Fruit fly (Drosophila melanogaster) whole organism, embryonic: ENCODE results near the gene egh.
A peak's percentile ranks its signal among the peaks of the same experiment; 100 is the strongest.

Experiments
- Aef1 ChIP-seq: fragments of 200-800 bp; sonication (Bioruptor generic); IDR thresholded peaks from 3 replicates; pipeline ENCODE4 v1.3.6; 2022; ENCODE audit warnings: missing biosample characterization, missing genetic modification characterization
- CG10431 ChIP-seq: fragments of 200-800 bp; sonication (Bioruptor generic); optimal IDR thresholded peaks from 3 replicates; lab custom pipeline; 2018; ENCODE audit warnings: missing biosample characterization, mild to moderate bottlenecking, missing genetic modification characterization
- CG10543 ChIP-seq: fragments of 200-800 bp; sonication (Bioruptor generic); optimal IDR thresholded peaks from 3 replicates; lab custom pipeline; 2017; ENCODE audit warnings: missing biosample characterization, mild to moderate bottlenecking, missing genetic modification characterization, moderate library complexity
- CG12219 ChIP-seq: fragments of 200-800 bp; sonication (Bioruptor generic); optimal IDR thresholded peaks from 3 replicates; lab custom pipeline; 2018; ENCODE audit warnings: missing biosample characterization, mild to moderate bottlenecking, missing genetic modification characterization
- CG12236 ChIP-seq: fragments of 200-800 bp; sonication (Bioruptor generic); optimal IDR thresholded peaks from 2 replicates; lab custom pipeline; 2016; ENCODE audit warnings: missing biosample characterization, missing genetic modification characterization
- CG1233 ChIP-seq: fragments of 200-800 bp; sonication (Bioruptor generic); optimal IDR thresholded peaks from 4 replicates; lab custom pipeline; 2018; ENCODE audit warnings: missing biosample characterization, mild to moderate bottlenecking, missing genetic modification characterization
- CG12769 ChIP-seq: fragments of 200-800 bp; sonication (Bioruptor generic); optimal IDR thresholded peaks from 2 replicates; lab custom pipeline; 2019; ENCODE audit warnings: missing biosample characterization, mild to moderate bottlenecking, missing genetic modification characterization, moderate library complexity
- CG12942 ChIP-seq: fragments of 200-800 bp; sonication (Bioruptor generic); optimal IDR thresholded peaks from 3 replicates; lab custom pipeline; 2016; ENCODE audit warnings: missing biosample characterization, missing genetic modification characterization
- CG13424 ChIP-seq: fragments of 200-800 bp; sonication (Bioruptor generic); optimal IDR thresholded peaks from 2 replicates; lab custom pipeline; 2019; ENCODE audit warnings: missing biosample characterization, mild to moderate bottlenecking, missing genetic modification characterization, moderate library complexity
- CG14014 ChIP-seq: fragments of 200-800 bp; sonication (Bioruptor generic); IDR thresholded peaks from 2 replicates; pipeline ENCODE4 v1.3.6; 2022; ENCODE audit warnings: missing biosample characterization, missing genetic modification characterization
- CG15601 ChIP-seq: fragments of 200-800 bp; sonication (Bioruptor generic); optimal IDR thresholded peaks from 3 replicates; lab custom pipeline; 2019; ENCODE audit warnings: missing biosample characterization, mild to moderate bottlenecking, missing genetic modification characterization, moderate library complexity
- CG15696 ChIP-seq: fragments of 200-800 bp; sonication (Bioruptor generic); optimal IDR thresholded peaks from 2 replicates; lab custom pipeline; 2019; ENCODE audit warnings: missing biosample characterization, mild to moderate bottlenecking, missing genetic modification characterization, moderate library complexity
- CG17361 ChIP-seq: fragments of 200-800 bp; sonication (Bioruptor generic); IDR thresholded peaks from 3 replicates; pipeline ENCODE4 v1.3.6; 2022; ENCODE audit warnings: missing biosample characterization, missing genetic modification characterization
- CG2116 ChIP-seq: fragments of 200-800 bp; sonication (Bioruptor generic); optimal IDR thresholded peaks from 3 replicates; lab custom pipeline; 2018; ENCODE audit warnings: missing biosample characterization, mild to moderate bottlenecking, missing genetic modification characterization
- CG2678 ChIP-seq: fragments of 200-800 bp; sonication (Bioruptor generic); optimal IDR thresholded peaks from 3 replicates; lab custom pipeline; 2019; ENCODE audit warnings: missing biosample characterization, mild to moderate bottlenecking, missing genetic modification characterization, moderate library complexity
- CG31365 ChIP-seq: fragments of 200-800 bp; sonication (Bioruptor generic); optimal IDR thresholded peaks from 2 replicates; lab custom pipeline; 2018; ENCODE audit warnings: missing biosample characterization, mild to moderate bottlenecking, missing genetic modification characterization
- CG3407 ChIP-seq: fragments of 200-800 bp; sonication (Bioruptor generic); optimal IDR thresholded peaks from 2 replicates; lab custom pipeline; 2018; ENCODE audit warnings: missing biosample characterization, mild to moderate bottlenecking, missing genetic modification characterization
- CG7372 ChIP-seq: fragments of 200-800 bp; sonication (Bioruptor generic); IDR thresholded peaks from 2 replicates; pipeline ENCODE4 v1.3.6; 2022; ENCODE audit warnings: missing biosample characterization, missing genetic modification characterization
- CG9215 ChIP-seq: fragments of 200-800 bp; sonication (Bioruptor generic); IDR thresholded peaks from 2 replicates; pipeline ENCODE4 v1.3.6; 2022; ENCODE audit warnings: missing biosample characterization, missing genetic modification characterization
- CHES-1-like ChIP-seq: fragments of 200-800 bp; sonication (Bioruptor generic); optimal IDR thresholded peaks from 2 replicates; lab custom pipeline; 2016; ENCODE audit warnings: missing biosample characterization, missing genetic modification characterization
- E2f1 ChIP-seq: fragments of 200-800 bp; sonication (Bioruptor generic); IDR thresholded peaks from 2 replicates; pipeline ENCODE4 v1.3.6; 2022; ENCODE audit warnings: missing biosample characterization, missing genetic modification characterization
- Ets97D ChIP-seq: fragments of 200-800 bp; sonication (Bioruptor generic); optimal IDR thresholded peaks from 3 replicates; lab custom pipeline; 2016; ENCODE audit warnings: missing biosample characterization, missing genetic modification characterization
- HmgD ChIP-seq: fragments of 200-800 bp; sonication (Bioruptor generic); optimal IDR thresholded peaks from 3 replicates; lab custom pipeline; 2016; ENCODE audit warnings: missing biosample characterization, missing genetic modification characterization
- Mrtf ChIP-seq: fragments of 200-800 bp; sonication (Bioruptor generic); IDR thresholded peaks from 3 replicates; pipeline ENCODE4 v1.3.6; 2022; ENCODE audit warnings: missing biosample characterization, missing genetic modification characterization
- Rx ChIP-seq: fragments of 200-800 bp; sonication (Bioruptor generic); IDR thresholded peaks from 2 replicates; pipeline ENCODE4 v1.3.6; 2022; ENCODE audit warnings: missing biosample characterization, missing genetic modification characterization
- Sry-δ ChIP-seq: fragments of 200-800 bp; sonication (Bioruptor generic); optimal IDR thresholded peaks from 2 replicates; lab custom pipeline; 2016; ENCODE audit warnings: missing biosample characterization, missing genetic modification characterization
- Taf1 ChIP-seq: fragments of 200-800 bp; sonication (Bioruptor generic); IDR thresholded peaks from 2 replicates; pipeline ENCODE4 v1.3.6; 2022; ENCODE audit warnings: missing biosample characterization, missing genetic modification characterization
- YL-1 ChIP-seq: fragments of 200-800 bp; sonication (Bioruptor generic); optimal IDR thresholded peaks from 3 replicates; lab custom pipeline; 2017; ENCODE audit warnings: missing biosample characterization, mild to moderate bottlenecking, missing genetic modification characterization
- bigmax ChIP-seq: fragments of 200-800 bp; sonication (Bioruptor generic); optimal IDR thresholded peaks from 2 replicates; lab custom pipeline; 2018; ENCODE audit warnings: missing biosample characterization, mild to moderate bottlenecking, missing genetic modification characterization
- bowl ChIP-seq: fragments of 200-800 bp; sonication (Bioruptor generic); IDR thresholded peaks from 2 replicates; pipeline ENCODE4 v1.3.6; 2022; ENCODE audit warnings: missing biosample characterization, missing genetic modification characterization
- chif ChIP-seq, 2 experiments: fragments of 200-800 bp; sonication (Bioruptor generic); optimal IDR thresholded peaks; 3 replicates each; lab custom pipeline; 2016; ENCODE audit warnings: missing biosample characterization in 2 of 2, missing genetic modification characterization in 2 of 2
- danr ChIP-seq: fragments of 200-800 bp; sonication (Bioruptor generic); IDR thresholded peaks from 2 replicates; pipeline ENCODE4 v1.3.6; 2022; ENCODE audit warnings: missing biosample characterization, missing genetic modification characterization
- dmrt99B ChIP-seq: fragments of 200-800 bp; sonication (Bioruptor generic); optimal IDR thresholded peaks from 2 replicates; lab custom pipeline; 2018; ENCODE audit warnings: missing biosample characterization, mild to moderate bottlenecking, missing genetic modification characterization, moderate library complexity
- gce ChIP-seq: fragments of 200-800 bp; sonication (Bioruptor generic); IDR thresholded peaks from 3 replicates; pipeline ENCODE4 v1.3.6; 2022; ENCODE audit warnings: missing biosample characterization, missing genetic modification characterization
- gcm ChIP-seq: fragments of 200-800 bp; sonication (Bioruptor generic); optimal IDR thresholded peaks from 2 replicates; lab custom pipeline; 2019; ENCODE audit warnings: missing biosample characterization, mild to moderate bottlenecking, missing genetic modification characterization, moderate library complexity
- gcm2 ChIP-seq: fragments of 200-800 bp; sonication (Bioruptor generic); optimal IDR thresholded peaks from 2 replicates; lab custom pipeline; 2016; ENCODE audit warnings: missing biosample characterization, missing genetic modification characterization
- gem ChIP-seq: fragments of 200-800 bp; sonication (Bioruptor generic); optimal IDR thresholded peaks from 2 replicates; lab custom pipeline; 2019; ENCODE audit warnings: missing biosample characterization, mild to moderate bottlenecking, missing genetic modification characterization, moderate library complexity
- kah ChIP-seq: fragments of 200-800 bp; sonication (Bioruptor generic); optimal IDR thresholded peaks from 2 replicates; lab custom pipeline; 2018; ENCODE audit warnings: missing biosample characterization, mild to moderate bottlenecking, missing genetic modification characterization
- mam ChIP-seq: fragments of 200-800 bp; sonication (Bioruptor generic); optimal IDR thresholded peaks from 3 replicates; lab custom pipeline; 2016; ENCODE audit warnings: missing biosample characterization, missing genetic modification characterization
- org-1 ChIP-seq: fragments of 200-800 bp; sonication (Bioruptor generic); optimal IDR thresholded peaks from 2 replicates; lab custom pipeline; 2017; ENCODE audit warnings: missing biosample characterization, missing genetic modification characterization
- pfk ChIP-seq: fragments of 200-800 bp; sonication (Bioruptor generic); optimal IDR thresholded peaks from 2 replicates; lab custom pipeline; 2018; ENCODE audit warnings: missing biosample characterization, mild to moderate bottlenecking, missing genetic modification characterization, moderate library complexity
- ranshi ChIP-seq: fragments of 200-800 bp; sonication (Bioruptor generic); IDR thresholded peaks from 2 replicates; pipeline ENCODE4 v1.3.6; 2022; ENCODE audit warnings: missing biosample characterization, missing genetic modification characterization
- scrt ChIP-seq: fragments of 200-800 bp; sonication (Bioruptor generic); optimal IDR thresholded peaks from 2 replicates; lab custom pipeline; 2018; ENCODE audit warnings: missing biosample characterization, mild to moderate bottlenecking, missing genetic modification characterization, moderate library complexity
- sd ChIP-seq: fragments of 200-800 bp; sonication (Bioruptor generic); optimal IDR thresholded peaks from 3 replicates; lab custom pipeline; 2018; ENCODE audit warnings: missing biosample characterization, mild to moderate bottlenecking, missing genetic modification characterization, moderate library complexity
- slp2 ChIP-seq: fragments of 200-800 bp; sonication (Bioruptor generic); optimal IDR thresholded peaks from 2 replicates; lab custom pipeline; 2016; ENCODE audit warnings: missing biosample characterization, missing genetic modification characterization
- trem ChIP-seq: fragments of 200-800 bp; optimal IDR thresholded peaks from 3 replicates; lab custom pipeline; 2019; ENCODE audit warnings: missing biosample characterization, mild to moderate bottlenecking, missing genetic modification characterization, moderate library complexity
- z ChIP-seq: fragments of 200-800 bp; sonication (Bioruptor generic); IDR thresholded peaks from 3 replicates; pipeline ENCODE4 v1.3.6; 2022; ENCODE audit warnings: missing biosample characterization, missing genetic modification characterization
- zen ChIP-seq: fragments of 200-800 bp; sonication (Bioruptor generic); optimal IDR thresholded peaks from 3 replicates; lab custom pipeline; 2018; ENCODE audit warnings: missing biosample characterization, mild to moderate bottlenecking, missing genetic modification characterization, moderate library complexity
- zfh1 ChIP-seq: fragments of 200-800 bp; sonication (Bioruptor generic); IDR thresholded peaks from 3 replicates; pipeline ENCODE4 v1.3.6; 2022; ENCODE audit warnings: missing biosample characterization, missing genetic modification characterization

egh gene

dm6 chrX:2588415-2589411 lies at the start of gene egh (continued):
- no peak for TF ChIP-seq CG31365 (tag; lab: Kevin White, UChicago)
- TF ChIP-seq YL-1 (GFP tag; lab: Kevin White, UChicago), result peak; percentile 53
- no peak for TF ChIP-seq CG10431 (GFP tag; lab: Kevin White, UChicago)
- no peak for TF ChIP-seq CG9215 (GFP tag; lab: Robert Waterston, UW)
- TF ChIP-seq zen (tag; lab: Kevin White, UChicago), result no peak
- peak; percentile 14 for TF ChIP-seq CHES-1-like
- no peak for TF ChIP-seq org-1 (GFP tag; lab: Kevin White, UChicago)
- no peak for TF ChIP-seq CG12219
- TF ChIP-seq z (GFP tag; lab: Robert Waterston, UW), result no peak
- TF ChIP-seq CG12236, result no peak
- TF ChIP-seq danr, result no peak
- TF ChIP-seq CG12942 (GFP tag; lab: Kevin White, UChicago), result no peak
- peak; percentile 0 to 37 for TF ChIP-seq chif (GFP tag; optimal IDR thresholded peaks at IDR 0.05; lab: Kevin White, UChicago)
- no peak for TF ChIP-seq kah
- no peak for TF ChIP-seq trem (tag; lab: Kevin White, UChicago)
- TF ChIP-seq CG12769, result no peak
- TF ChIP-seq CG1233 (GFP tag; lab: Kevin White, UChicago), result no peak
- TF ChIP-seq CG3407, result no peak
- peak; percentile 33; the same call in 1 of the 3 replicates for TF ChIP-seq Aef1 (GFP tag; lab: Robert Waterston, UW)
- TF ChIP-seq CG13424 (tag; lab: Kevin White, UChicago), result no peak
- TF ChIP-seq sd, result peak; percentile 11
- TF ChIP-seq gem (tag; lab: Kevin White, UChicago), result peak; percentile 21
- 0 out of 2 replicates have a peak, but pooled peaks have one; percentile 8 for TF ChIP-seq ranshi
- TF ChIP-seq Taf1, result no peak
- TF ChIP-seq Mrtf (GFP tag; lab: Robert Waterston, UW), result no peak
- TF ChIP-seq pfk (GFP tag; lab: Kevin White, UChicago), result no peak
- peak; percentile 99 for TF ChIP-seq CG2116
- peak; percentile 69 for TF ChIP-seq Ets97D (GFP tag; lab: Kevin White, UChicago)
- TF ChIP-seq CG10543 (GFP tag; lab: Kevin White, UChicago), result peak; percentile 19
- no peak for TF ChIP-seq CG15601 (tag; lab: Kevin White, UChicago)
- peak; percentile 28 for TF ChIP-seq mam
- no peak for TF ChIP-seq bigmax (GFP tag; lab: Kevin White, UChicago)
- no peak for TF ChIP-seq slp2 (GFP tag; lab: Kevin White, UChicago)
- 0 out of 2 replicates have a peak, but pooled peaks have one; percentile 28 for TF ChIP-seq CG14014 (GFP tag; lab: Robert Waterston, UW)
- TF ChIP-seq CG7372 (GFP tag; lab: Robert Waterston, UW), result no peak
- TF ChIP-seq HmgD (GFP tag; lab: Kevin White, UChicago), result peak; percentile 13
- TF ChIP-seq CG17361 (GFP tag; lab: Robert Waterston, UW), result no peak
- TF ChIP-seq gcm2 (GFP tag; lab: Kevin White, UChicago), result no peak
- TF ChIP-seq gcm, result peak; percentile 34
- TF ChIP-seq gce (GFP tag; lab: Robert Waterston, UW), result 0 out of 3 replicates have a peak, but pooled peaks have one; percentile 6
- peak; percentile 6 for TF ChIP-seq CG2678 (tag; lab: Kevin White, UChicago)
- TF ChIP-seq zfh1 (GFP tag; lab: Robert Waterston, UW), result peak; percentile 27; the same call in 1 of the 3 replicates
- no peak for TF ChIP-seq bowl (GFP tag; lab: Robert Waterston, UW)
- peak; percentile 15; the same call in 1 of the 2 replicates for TF ChIP-seq Rx (GFP tag; lab: Robert Waterston, UW)
- peak; percentile 7 for TF ChIP-seq scrt (GFP tag; lab: Kevin White, UChicago)
- TF ChIP-seq CG15696 (tag; lab: Kevin White, UChicago), result no peak
- 0 out of 2 replicates have a peak, but pooled peaks have one; percentile 34 for TF ChIP-seq E2f1
- no peak for TF ChIP-seq dmrt99B (tag; lab: Kevin White, UChicago)
- peak; percentile 50 for TF ChIP-seq Sry-δ (GFP tag; lab: Kevin White, UChicago)
